Worm (Caenorhabditis elegans): ENCODE data around the gene Y42A5A.3.

The Y42A5A.3 gene

ce11 chrV:11118179-11118725 is 22.5 kb upstream of the Y42A5A.3 start (continued):
- TF ChIP-seq B0019.2 (GFP tag; conservative IDR thresholded peaks at IDR 0.05) (no peak), nhr-120 (GFP tag; IDR thresholded peaks at IDR 0.05) (no peak), madf-8 (GFP tag; conservative IDR thresholded peaks at IDR 0.05) (no peak), aptf-2 (GFP tag; conservative IDR thresholded peaks at IDR 0.05) (no peak), mcd-1 (GFP tag; IDR thresholded peaks at IDR 0.05) (no peak), F22D6.2 (tag; optimal IDR thresholded peaks at IDR 0.05) (no peak), gei-17 (GFP tag; optimal IDR thresholded peaks at IDR 0.05) (no peak), lir-1 (GFP tag; conservative IDR thresholded peaks at IDR 0.05) (no peak), egrh-3 (GFP tag; IDR thresholded peaks at IDR 0.05) (no peak), Y56A3A.18 (GFP tag; IDR thresholded peaks at IDR 0.05) (no peak), ztf-26 (tag; optimal IDR thresholded peaks at IDR 0.05) (peak; percentile 3), attf-3 (GFP tag; conservative IDR thresholded peaks at IDR 0.05) (no peak), let-526 (GFP tag; IDR thresholded peaks at IDR 0.05) (peak; percentile 51; the same call in 1 of the 2 replicates), lin-40 (tag; optimal IDR thresholded peaks at IDR 0.05) (peak; percentile 20), ztf-22 (GFP tag; optimal IDR thresholded peaks at IDR 0.05) (no peak), somi-1 (GFP tag; optimal IDR thresholded peaks at IDR 0.05) (peak; percentile 53), lsl-1 (GFP tag; optimal IDR thresholded peaks at IDR 0.05) (no peak), Y53F4B.3 (GFP tag; IDR thresholded peaks at IDR 0.05) (no peak), Y53G8AR.9 (GFP tag; conservative IDR thresholded peaks at IDR 0.05) (peak; percentile 38; the same call in 1 of the 2 replicates), akir-1 (GFP tag; optimal IDR thresholded peaks at IDR 0.05) (no peak), ceh-100 (GFP tag; IDR thresholded peaks at IDR 0.05) (no peak), egl-44 (GFP tag; IDR thresholded peaks at IDR 0.05) (no peak), fkh-3 (tag; optimal IDR thresholded peaks at IDR 0.05) (no peak), rec-8 (tag; optimal IDR thresholded peaks at IDR 0.05) (no peak), K12H6.12 (tag; optimal IDR thresholded peaks at IDR 0.05) (no peak), T26A5.8 (tag; optimal IDR thresholded peaks at IDR 0.05) (no peak), F10E7.11 (tag; optimal IDR thresholded peaks at IDR 0.05) (no peak), nfya-1 (tag; optimal IDR thresholded peaks at IDR 0.05; ENCODE audit: borderline replicate concordance, insufficient read depth) (no peak), ztf-3 (GFP tag; optimal IDR thresholded peaks at IDR 0.05) (no peak), D2030.7 (GFP tag; IDR thresholded peaks at IDR 0.05) (no peak), nfyb-1 (GFP tag; IDR thresholded peaks at IDR 0.05) (0 out of 2 replicates have a peak, but pooled peaks have one; percentile 13), attf-5 (GFP tag; optimal IDR thresholded peaks at IDR 0.05) (no peak), dpff-1 (tag; optimal IDR thresholded peaks at IDR 0.05) (no peak), ama-1 (optimal IDR thresholded peaks at IDR 0.05) (no peak), ama-1 (GFP tag; optimal IDR thresholded peaks at IDR 0.05) (no peak), athp-1 (tag; optimal IDR thresholded peaks at IDR 0.05) (no peak), ceh-27 (GFP tag; optimal IDR thresholded peaks at IDR 0.05) (no peak), B0336.3 (GFP tag; IDR thresholded peaks at IDR 0.05) (peak; percentile 41; the same call in 1 of the 2 replicates), snpc-1.3 (tag; optimal IDR thresholded peaks at IDR 0.05; ENCODE audit: insufficient read depth) (no peak), ztf-25 (GFP tag; IDR thresholded peaks at IDR 0.05) (no peak)

ce11 chrV:11113607-11114006 is 17.8 kb upstream of the Y42A5A.3 start, which contains the start of gene math-33:
Gene math-33, plus strand, starts transcription at chrV:11113907.
- TF ChIP-seq ceh-100 (GFP tag; IDR thresholded peaks at IDR 0.05) = no peak
- no peak for TF ChIP-seq ceh-40 (GFP tag; IDR thresholded peaks at IDR 0.05)
- no peak for TF ChIP-seq dpff-1 (tag; optimal IDR thresholded peaks at IDR 0.05)
- no peak for TF ChIP-seq aptf-2 (GFP tag; conservative IDR thresholded peaks at IDR 0.05)
- no peak for TF ChIP-seq efl-1 (GFP tag; optimal IDR thresholded peaks at IDR 0.05)
- no peak for TF ChIP-seq ztf-25 (GFP tag; IDR thresholded peaks at IDR 0.05)
- TF ChIP-seq B0019.2 (GFP tag; conservative IDR thresholded peaks at IDR 0.05) = no peak
- TF ChIP-seq K11D2.4 (GFP tag; IDR thresholded peaks at IDR 0.05) = no peak
- TF ChIP-seq Y53G8AR.9 (GFP tag; conservative IDR thresholded peaks at IDR 0.05) = no peak
